Fruit fly (Drosophila melanogaster) whole organism, embryonic: ENCODE results near the gene CG2147.

Experiments
- Atf6 ChIP-seq: fragments of 200-800 bp; sonication (Bioruptor generic); IDR thresholded peaks from 2 replicates; pipeline ENCODE4 v1.3.6; 2022; ENCODE audit warnings: missing biosample characterization, missing genetic modification characterization
- Awh ChIP-seq: fragments of 200-800 bp; sonication (Bioruptor generic); IDR thresholded peaks from 2 replicates; pipeline ENCODE4, ENCODE4 v1.3.6; 2022; ENCODE audit warnings: missing biosample characterization, missing genetic modification characterization
- Bgb ChIP-seq: fragments of 200-800 bp; sonication (Bioruptor generic); IDR thresholded peaks from 2 replicates; pipeline ENCODE4 v1.3.6; 2022; ENCODE audit warnings: missing biosample characterization, missing genetic modification characterization; ENCODE audit not compliant: partially characterized antibody
- BtbVII ChIP-seq: fragments of 200-800 bp; sonication (Bioruptor generic); optimal IDR thresholded peaks from 3 replicates; lab custom pipeline; 2017; ENCODE audit warnings: missing biosample characterization, mild to moderate bottlenecking, missing genetic modification characterization
- Bteb2 ChIP-seq: fragments of 200-800 bp; sonication (Bioruptor generic); optimal IDR thresholded peaks from 2 replicates; lab custom pipeline; 2016; ENCODE audit warnings: missing biosample characterization, missing genetic modification characterization
- CG10979 ChIP-seq: fragments of 200-800 bp; sonication (Bioruptor generic); optimal IDR thresholded peaks from 2 replicates; lab custom pipeline; 2018; ENCODE audit warnings: missing biosample characterization, mild to moderate bottlenecking, missing genetic modification characterization, moderate library complexity
- CG11504 ChIP-seq: fragments of 200-800 bp; sonication (Bioruptor generic); optimal IDR thresholded peaks from 3 replicates; lab custom pipeline; 2019; ENCODE audit warnings: missing biosample characterization, mild to moderate bottlenecking, missing genetic modification characterization, moderate library complexity
- CG12071 ChIP-seq: fragments of 200-800 bp; sonication (Bioruptor generic); optimal IDR thresholded peaks from 3 replicates; lab custom pipeline; 2018; ENCODE audit warnings: missing biosample characterization, mild to moderate bottlenecking, missing genetic modification characterization
- CG12104 ChIP-seq: fragments of 200-800 bp; sonication (Bioruptor generic); optimal IDR thresholded peaks from 3 replicates; lab custom pipeline; 2016; ENCODE audit warnings: missing biosample characterization, missing genetic modification characterization
- CG1602 ChIP-seq: fragments of 200-800 bp; sonication (Bioruptor generic); optimal IDR thresholded peaks from 3 replicates; lab custom pipeline; 2016; ENCODE audit warnings: missing biosample characterization, missing genetic modification characterization
- CG18262 ChIP-seq: fragments of 200-800 bp; optimal IDR thresholded peaks from 3 replicates; lab custom pipeline; 2019; ENCODE audit warnings: missing biosample characterization, mild to moderate bottlenecking, missing genetic modification characterization, moderate library complexity
- CG1832 ChIP-seq: fragments of 200-800 bp; sonication (Bioruptor generic); optimal IDR thresholded peaks from 2 replicates; lab custom pipeline; 2017; ENCODE audit warnings: missing biosample characterization, mild to moderate bottlenecking, missing genetic modification characterization, inconsistent platforms
- CG2875 ChIP-seq: fragments of 200-800 bp; sonication (Bioruptor generic); optimal IDR thresholded peaks from 2 replicates; lab custom pipeline; 2017; ENCODE audit warnings: missing biosample characterization, mild to moderate bottlenecking, missing genetic modification characterization, missing genetic modification reagents
- CG2889 ChIP-seq: fragments of 200-800 bp; sonication (Bioruptor generic); IDR thresholded peaks from 3 replicates; pipeline ENCODE4 v1.3.6; 2022; ENCODE audit warnings: missing biosample characterization, missing genetic modification characterization
- CG5180 ChIP-seq: fragments of 200-800 bp; sonication (Bioruptor generic); optimal IDR thresholded peaks from 3 replicates; lab custom pipeline; 2017; ENCODE audit warnings: missing biosample characterization, missing genetic modification characterization, mild to moderate bottlenecking, moderate library complexity, missing genetic modification reagents
- CG6654 ChIP-seq: fragments of 200-800 bp; sonication (Bioruptor generic); optimal IDR thresholded peaks from 2 replicates; lab custom pipeline; 2017; ENCODE audit warnings: missing biosample characterization, mild to moderate bottlenecking, missing genetic modification characterization
- CG6683 ChIP-seq: fragments of 200-800 bp; sonication (Bioruptor generic); optimal IDR thresholded peaks from 2 replicates; lab custom pipeline; 2017; ENCODE audit warnings: missing biosample characterization, mild to moderate bottlenecking, missing genetic modification characterization, missing genetic modification reagents
- CG8089 ChIP-seq: fragments of 200-800 bp; sonication (Bioruptor generic); optimal IDR thresholded peaks from 3 replicates; lab custom pipeline; 2016; ENCODE audit warnings: missing biosample characterization, missing genetic modification characterization
- CoRest ChIP-seq: fragments of 200-800 bp; sonication (Bioruptor generic); optimal IDR thresholded peaks from 3 replicates; lab custom pipeline; 2018; ENCODE audit warnings: missing biosample characterization, mild to moderate bottlenecking, missing genetic modification characterization, moderate library complexity
- D19B ChIP-seq: fragments of 200-800 bp; sonication (Bioruptor generic); optimal IDR thresholded peaks from 2 replicates; lab custom pipeline; 2017; ENCODE audit warnings: missing biosample characterization, mild to moderate bottlenecking, missing genetic modification characterization
- Dek ChIP-seq: fragments of 200-800 bp; sonication (Bioruptor generic); optimal IDR thresholded peaks from 3 replicates; lab custom pipeline; 2019; ENCODE audit warnings: missing biosample characterization, mild to moderate bottlenecking, missing genetic modification characterization, moderate library complexity
- E2f2 ChIP-seq: fragments of 200-800 bp; sonication (Bioruptor generic); IDR thresholded peaks from 2 replicates; pipeline ENCODE4 v1.3.6; 2022; ENCODE audit warnings: missing biosample characterization, missing genetic modification characterization
- Eip74EF ChIP-seq, 2 experiments: fragments of 200-800 bp in 1 of 2; fragments of >200 bp in 1 of 2; sonication (Bioruptor generic) in 1 of 2; optimal IDR thresholded peaks; 2 replicates each; lab custom pipeline; 2017 to 2019; ENCODE audit warnings: missing biosample characterization in 2 of 2, missing genetic modification characterization in 2 of 2, mild to moderate bottlenecking in 1 of 2, moderate library complexity in 1 of 2
- GATAe ChIP-seq: fragments of 200-800 bp; sonication (Bioruptor generic); conservative IDR thresholded peaks from 2 replicates; pipeline ENCODE4 v1.3.6; 2022; ENCODE audit warnings: missing biosample characterization, missing genetic modification characterization
- HLH4C ChIP-seq: fragments of 200-800 bp; sonication (Bioruptor generic); IDR thresholded peaks from 3 replicates; pipeline ENCODE4 v1.3.6; 2022; ENCODE audit warnings: missing biosample characterization, missing genetic modification characterization; ENCODE audit not compliant: partially characterized antibody
- Lpt ChIP-seq: fragments of >200 bp; optimal IDR thresholded peaks from 2 replicates; lab custom pipeline; 2018; ENCODE audit warnings: missing biosample characterization, missing genetic modification characterization
- NC2α ChIP-seq: fragments of 200-800 bp; sonication (Bioruptor generic); optimal IDR thresholded peaks from 2 replicates; lab custom pipeline; 2016; ENCODE audit warnings: missing biosample characterization, missing genetic modification characterization
- chm ChIP-seq: fragments of 200-800 bp; sonication (Bioruptor generic); IDR thresholded peaks from 2 replicates; pipeline ENCODE4 v1.3.6; 2022; ENCODE audit warnings: missing biosample characterization, missing genetic modification characterization
- corto ChIP-seq: fragments of 200-800 bp; sonication (Bioruptor generic); optimal IDR thresholded peaks from 2 replicates; lab custom pipeline; 2016; ENCODE audit warnings: missing biosample characterization, mild to moderate bottlenecking, missing genetic modification characterization, moderate library complexity
- cwo ChIP-seq: fragments of 200-800 bp; sonication (Bioruptor generic); optimal IDR thresholded peaks from 3 replicates; lab custom pipeline; 2017; ENCODE audit warnings: missing biosample characterization, missing genetic modification characterization, mild to moderate bottlenecking, moderate library complexity, missing genetic modification reagents
- dysf ChIP-seq: fragments of 200-800 bp; sonication (Bioruptor generic); IDR thresholded peaks from 3 replicates; pipeline ENCODE4 v1.3.6; 2022; ENCODE audit warnings: missing biosample characterization, missing genetic modification characterization
- en ChIP-seq: fragments of 200-800 bp; sonication (Bioruptor generic); optimal IDR thresholded peaks from 2 replicates; lab custom pipeline; 2016; ENCODE audit warnings: missing biosample characterization, missing genetic modification characterization
- ftz-f1 ChIP-seq: fragments of 200-800 bp; sonication (Bioruptor generic); optimal IDR thresholded peaks from 2 replicates; lab custom pipeline; 2016; ENCODE audit warnings: missing biosample characterization, missing genetic modification characterization
- gcm ChIP-seq: fragments of 200-800 bp; sonication (Bioruptor generic); optimal IDR thresholded peaks from 2 replicates; lab custom pipeline; 2019; ENCODE audit warnings: missing biosample characterization, mild to moderate bottlenecking, missing genetic modification characterization, moderate library complexity
- grau ChIP-seq: fragments of 200-800 bp; optimal IDR thresholded peaks from 3 replicates; lab custom pipeline; 2019; ENCODE audit warnings: missing biosample characterization, mild to moderate bottlenecking, missing genetic modification characterization, moderate library complexity
- gt ChIP-seq: fragments of 200-800 bp; sonication (Bioruptor generic); IDR thresholded peaks from 2 replicates; pipeline ENCODE4 v1.3.6; 2022; ENCODE audit warnings: missing biosample characterization, missing genetic modification characterization
- hbn ChIP-seq: fragments of 200-800 bp; sonication (Bioruptor generic); IDR thresholded peaks from 2 replicates; pipeline ENCODE4 v1.3.6; 2022; ENCODE audit warnings: missing biosample characterization, missing genetic modification characterization; ENCODE audit not compliant: partially characterized antibody
- insv ChIP-seq, 2 experiments: fragments of 200-800 bp; sonication (Bioruptor generic); optimal IDR thresholded peaks; 3 replicates each; lab custom pipeline; 2016 to 2018; ENCODE audit warnings: missing biosample characterization in 2 of 2, missing genetic modification characterization in 2 of 2
- lab ChIP-seq: fragments of 200-800 bp; sonication (Bioruptor generic); optimal IDR thresholded peaks from 3 replicates; lab custom pipeline; 2017; ENCODE audit warnings: missing biosample characterization, missing genetic modification characterization, mild to moderate bottlenecking, moderate library complexity, missing genetic modification reagents
- mam ChIP-seq: fragments of 200-800 bp; sonication (Bioruptor generic); optimal IDR thresholded peaks from 3 replicates; lab custom pipeline; 2016; ENCODE audit warnings: missing biosample characterization, missing genetic modification characterization
- otp ChIP-seq: fragments of 200-800 bp; sonication (Bioruptor generic); IDR thresholded peaks from 3 replicates; pipeline ENCODE4, ENCODE4 v1.3.6; 2022; ENCODE audit warnings: missing biosample characterization, missing genetic modification characterization
- peb ChIP-seq: fragments of 200-800 bp; sonication (Bioruptor generic); IDR thresholded peaks from 2 replicates; pipeline ENCODE4 v1.3.6; 2022; ENCODE audit warnings: missing biosample characterization, missing genetic modification characterization
- phol ChIP-seq: fragments of 200-800 bp; sonication (Bioruptor generic); optimal IDR thresholded peaks from 3 replicates; lab custom pipeline; 2018; ENCODE audit warnings: missing biosample characterization, mild to moderate bottlenecking, missing genetic modification characterization, moderate library complexity
- ranshi ChIP-seq: fragments of 200-800 bp; sonication (Bioruptor generic); IDR thresholded peaks from 2 replicates; pipeline ENCODE4 v1.3.6; 2022; ENCODE audit warnings: missing biosample characterization, missing genetic modification characterization
- sima ChIP-seq: fragments of 200-800 bp; sonication (Bioruptor generic); optimal IDR thresholded peaks from 2 replicates; lab custom pipeline; 2016; ENCODE audit warnings: missing biosample characterization, missing genetic modification characterization
- tup ChIP-seq: fragments of 200-800 bp; sonication (Bioruptor generic); optimal IDR thresholded peaks from 2 replicates; lab custom pipeline; 2016; ENCODE audit warnings: missing biosample characterization, mild to moderate bottlenecking, missing genetic modification characterization, moderate library complexity
- vnd ChIP-seq: fragments of 200-800 bp; sonication (Bioruptor generic); IDR thresholded peaks from 3 replicates; pipeline ENCODE4 v1.3.6; 2022; ENCODE audit warnings: missing biosample characterization, missing genetic modification characterization; ENCODE audit not compliant: partially characterized antibody
- wor ChIP-seq: fragments of 200-800 bp; sonication (Bioruptor generic); IDR thresholded peaks from 2 replicates; pipeline ENCODE4 v1.3.6; 2022; ENCODE audit warnings: missing biosample characterization, missing genetic modification characterization

Gene CG2147

DNA sequence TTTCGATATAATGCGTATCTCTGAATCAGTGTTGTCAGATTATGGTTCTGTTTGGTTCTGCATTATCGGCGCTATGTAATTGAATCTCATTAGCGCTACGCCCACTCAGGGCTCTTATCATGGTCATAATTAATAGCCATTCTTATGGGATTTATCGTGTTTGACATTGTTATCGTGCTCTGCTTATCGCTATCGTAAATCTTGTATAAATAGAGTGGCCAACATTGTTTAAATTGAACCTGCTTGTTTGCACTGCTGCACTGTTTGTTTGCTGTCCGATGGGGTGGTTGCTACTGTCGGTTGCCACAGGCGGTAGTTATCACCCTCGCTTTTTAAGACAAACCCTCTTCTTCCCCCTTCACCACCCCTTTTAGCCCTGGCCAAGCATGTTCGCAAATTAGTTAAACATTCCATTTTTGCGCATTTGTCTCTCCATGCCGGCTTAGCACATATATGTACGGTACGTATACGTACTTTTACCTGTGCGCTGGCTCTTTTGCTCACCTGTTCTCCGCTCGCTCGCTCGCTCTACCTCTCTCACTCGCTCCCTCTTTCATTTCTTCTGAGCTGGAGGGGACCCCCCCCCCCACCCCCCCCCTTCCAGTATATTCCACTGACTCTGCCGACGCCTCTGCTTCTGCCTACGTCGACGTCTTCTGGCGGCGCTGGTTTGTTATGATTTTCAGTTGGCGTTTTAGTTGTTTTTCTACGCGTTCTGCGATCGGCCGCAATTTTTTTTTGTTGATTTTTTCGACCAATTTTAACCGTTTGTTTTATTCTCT lies 10.4 kb upstream of the CG2147 start (continued):
- peak; percentile 67 for TF ChIP-seq CG5180 (GFP tag; lab: Kevin White, UChicago)
- TF ChIP-seq gt (GFP tag; lab: Robert Waterston, UW): no peak
- TF ChIP-seq ftz-f1 (GFP tag; lab: Kevin White, UChicago): no peak
- peak; percentile 30 for TF ChIP-seq NC2α
- TF ChIP-seq sima (GFP tag; lab: Kevin White, UChicago): no peak
- TF ChIP-seq E2f2 (GFP tag; lab: Robert Waterston, UW): peak; percentile 17; the same call in 1 of the 2 replicates
- TF ChIP-seq phol (tag; lab: Kevin White, UChicago): no peak
- peak; percentile 24; the same call in 1 of the 2 replicates for TF ChIP-seq Atf6 (GFP tag; lab: Robert Waterston, UW)
- TF ChIP-seq CG1832 (GFP tag; lab: Kevin White, UChicago): peak; percentile 71
- peak; percentile 17 for TF ChIP-seq CG1602
- TF ChIP-seq CG8089 (GFP tag; lab: Kevin White, UChicago): peak; percentile 41
- TF ChIP-seq vnd (GFP tag; lab: Robert Waterston, UW): no peak
- peak; percentile 39 for TF ChIP-seq gcm (GFP tag; lab: Kevin White, UChicago)
- no peak for TF ChIP-seq Bteb2 (GFP tag; lab: Kevin White, UChicago)
- peak; percentile 83 for TF ChIP-seq CG12071 (GFP tag; lab: Kevin White, UChicago)
- TF ChIP-seq peb (GFP tag; lab: Robert Waterston, UW): no peak
- TF ChIP-seq lab: peak; percentile 87
- TF ChIP-seq CG18262 (tag; lab: Kevin White, UChicago): peak; percentile 35
- peak; percentile 69 for TF ChIP-seq BtbVII
- TF ChIP-seq hbn (GFP tag; lab: Robert Waterston, UW): no peak
- TF ChIP-seq cwo (GFP tag; lab: Kevin White, UChicago): peak; percentile 10
- peak; percentile 8 for TF ChIP-seq D19B (GFP tag; lab: Kevin White, UChicago)
- TF ChIP-seq insv (GFP tag; optimal IDR thresholded peaks at IDR 0.05; lab: Kevin White, UChicago): peak in 1 of 2 experiments; percentile 12
- TF ChIP-seq grau: peak; percentile 6
- no peak for TF ChIP-seq corto (GFP tag; lab: Kevin White, UChicago)
- TF ChIP-seq Awh (GFP tag; lab: Robert Waterston, UW): peak; percentile 79
- peak; percentile 78 for TF ChIP-seq CG2875 (GFP tag; lab: Kevin White, UChicago)
- peak; percentile 34 for TF ChIP-seq CG11504
- no peak for TF ChIP-seq HLH4C (GFP tag; lab: Robert Waterston, UW)
- peak; percentile 18 for TF ChIP-seq CG10979 (tag; lab: Kevin White, UChicago)
- TF ChIP-seq CG12104 (GFP tag; lab: Kevin White, UChicago): peak; percentile 41
- no peak for TF ChIP-seq Lpt (GFP tag; lab: Kevin White, UChicago)
- TF ChIP-seq tup: peak; percentile 11
- peak; percentile 35; the same call in 1 of the 3 replicates for TF ChIP-seq otp
- TF ChIP-seq wor (GFP tag; lab: Robert Waterston, UW): no peak
- TF ChIP-seq Eip74EF (GFP tag; optimal IDR thresholded peaks at IDR 0.05; lab: Kevin White, UChicago): no peak
- no peak for TF ChIP-seq mam
- peak; percentile 55 for TF ChIP-seq CG6683 (GFP tag; lab: Kevin White, UChicago)
- no peak for TF ChIP-seq dysf (GFP tag; lab: Robert Waterston, UW)
- 0 out of 2 replicates have a peak, but pooled peaks have one; percentile 19 for TF ChIP-seq GATAe
- TF ChIP-seq en: peak; percentile 29
- TF ChIP-seq chm (GFP tag; lab: Robert Waterston, UW): peak; percentile 54; the same call in 1 of the 2 replicates
- no peak for TF ChIP-seq Dek (tag; lab: Kevin White, UChicago)
- TF ChIP-seq ranshi (GFP tag; lab: Robert Waterston, UW): peak; percentile 43; the same call in 1 of the 2 replicates
- TF ChIP-seq Bgb: no peak
- no peak for TF ChIP-seq CG6654 (GFP tag; lab: Kevin White, UChicago)
- TF ChIP-seq CG2889 (GFP tag; lab: Robert Waterston, UW): no peak
- peak; percentile 28 for TF ChIP-seq CoRest (tag; lab: Kevin White, UChicago)
